Worm (Caenorhabditis elegans): ENCODE data around the gene srx-31.

ce11 chrV:871029-871428, 48.2 kb upstream of the srx-31 start, which contains the start of gene T02B11.4:
- TF ChIP-seq egl-5 (tag; optimal IDR thresholded peaks at IDR 0.05) = no peak
- TF ChIP-seq aly-2 (tag; optimal IDR thresholded peaks at IDR 0.05) = no peak
- no peak for TF ChIP-seq nhr-11 (tag; optimal IDR thresholded peaks at IDR 0.05)
- TF ChIP-seq snpc-4 (tag; optimal IDR thresholded peaks at IDR 0.05) = no peak
- no peak for TF ChIP-seq ceh-9 (tag; optimal IDR thresholded peaks at IDR 0.05)
- TF ChIP-seq nhr-43 (tag; optimal IDR thresholded peaks at IDR 0.05; ENCODE audit: poor library complexity, severe bottlenecking) = no peak
- TF ChIP-seq ztf-11 (tag; optimal IDR thresholded peaks at IDR 0.05) = no peak
- TF ChIP-seq pha-4 (tag; optimal IDR thresholded peaks at IDR 0.05) = no peak

Measured in whole organism, L3 larva.